Fruit fly (Drosophila melanogaster) S2 (cell line): Measurements from ENCODE around the gene IM33.

ENCODE experiments used
- CG8478 ChIP-seq: fragments of >200 bp; optimal IDR thresholded peaks from 2 replicates; lab custom pipeline; 2018
- CTCF ChIP-seq, 2 experiments: fragments of >200 bp; optimal IDR thresholded peaks; 2 replicates each; lab custom pipeline; 2018

IM33 gene

dm6 chr2L:3675770-3676169 is 20.7 kb downstream of the IM33 start:
- TF ChIP-seq CG8478 (lab: Kevin White, UChicago) (no peak), CTCF (optimal IDR thresholded peaks at IDR 0.05; lab: Kevin White, UChicago) (no peak)

DNA sequence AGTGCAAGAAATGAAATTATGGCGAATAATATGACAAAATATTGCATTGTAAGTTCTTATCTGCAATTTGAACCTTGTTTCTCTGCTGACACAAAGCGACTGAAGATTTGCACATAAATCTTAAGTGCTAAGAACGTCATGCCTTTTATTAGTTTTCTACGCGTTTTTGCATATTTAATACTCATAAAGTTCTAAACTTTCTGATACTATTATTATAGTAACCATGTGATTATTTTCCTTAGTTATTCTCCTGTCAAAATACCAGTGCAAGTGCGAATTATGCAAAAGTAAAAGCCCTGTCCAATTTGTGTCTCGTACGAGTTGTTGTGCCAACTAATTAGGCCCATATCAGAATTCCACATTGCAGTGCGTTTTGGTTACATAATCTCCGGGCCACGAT is 26.0 kb downstream of the IM33 start, which contains the start of gene Sfp24Bc:
TSS of gene Sfp24Bc (minus strand) at position 101 of the 400 bp plus-strand sequence.
- no peak for TF ChIP-seq CTCF (optimal IDR thresholded peaks at IDR 0.05; lab: Kevin White, UChicago)
- no peak for TF ChIP-seq CG8478 (lab: Kevin White, UChicago)

dm6 chr2L:3669675-3670074 is 26.8 kb downstream of the IM33 start, which contains the start of gene Sfp24Bb:
TSS of gene Sfp24Bb (minus strand) at chr2L:3669775.
- TF ChIP-seq CG8478 (lab: Kevin White, UChicago) (no peak), CTCF (optimal IDR thresholded peaks at IDR 0.05; lab: Kevin White, UChicago) (no peak)

DNA sequence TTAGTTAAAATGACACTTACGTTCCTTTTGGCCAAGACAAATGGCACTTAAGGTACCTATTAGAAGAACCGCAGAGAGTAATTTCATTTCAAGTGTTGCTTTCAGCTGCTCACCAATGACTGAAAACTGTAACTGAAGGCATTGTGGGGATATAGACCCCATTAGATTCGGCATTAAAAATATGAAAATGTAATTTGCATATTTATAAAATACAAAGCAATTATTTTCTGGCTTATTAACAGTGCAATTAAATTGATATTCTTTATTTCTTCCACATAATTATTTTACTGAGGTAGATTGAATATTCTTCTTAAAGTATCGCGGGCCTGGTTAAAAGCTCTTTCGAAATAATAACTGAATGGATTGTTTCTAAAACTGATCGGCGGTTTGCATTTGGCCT is 27.4 kb downstream of the IM33 start, which contains the start of gene Sfp24Bd:
TSS of gene Sfp24Bd (minus strand) at position 101 of the 400 bp plus-strand sequence.
- no peak for TF ChIP-seq CG8478 (lab: Kevin White, UChicago)
- no peak for TF ChIP-seq CTCF (optimal IDR thresholded peaks at IDR 0.05; lab: Kevin White, UChicago)

DNA sequence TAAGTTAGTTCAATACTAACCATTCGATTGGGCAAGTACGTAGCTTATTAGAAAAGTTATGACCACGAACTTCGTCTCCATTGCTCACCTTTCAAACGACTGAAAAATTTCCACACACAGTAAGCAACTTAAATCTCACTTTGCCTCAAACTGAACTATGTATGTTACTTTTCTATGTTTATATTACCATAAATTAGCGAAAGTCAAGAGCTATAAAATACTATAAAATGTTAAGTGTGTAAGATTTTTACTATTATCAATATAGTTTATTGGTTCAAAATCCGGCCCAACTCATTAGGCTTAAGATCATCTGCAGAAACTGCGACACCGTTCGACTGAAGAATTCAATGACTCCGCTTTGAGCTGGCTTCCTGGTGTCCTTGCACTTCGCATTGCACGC is 28.0 kb downstream of the IM33 start, which contains the start of gene Sfp24Ba:
TSS of gene Sfp24Ba (minus strand) at position 101 of the 400 bp plus-strand sequence.
- TF ChIP-seq CG8478 (lab: Kevin White, UChicago) (no peak), CTCF (optimal IDR thresholded peaks at IDR 0.05; lab: Kevin White, UChicago) (no peak)

DNA sequence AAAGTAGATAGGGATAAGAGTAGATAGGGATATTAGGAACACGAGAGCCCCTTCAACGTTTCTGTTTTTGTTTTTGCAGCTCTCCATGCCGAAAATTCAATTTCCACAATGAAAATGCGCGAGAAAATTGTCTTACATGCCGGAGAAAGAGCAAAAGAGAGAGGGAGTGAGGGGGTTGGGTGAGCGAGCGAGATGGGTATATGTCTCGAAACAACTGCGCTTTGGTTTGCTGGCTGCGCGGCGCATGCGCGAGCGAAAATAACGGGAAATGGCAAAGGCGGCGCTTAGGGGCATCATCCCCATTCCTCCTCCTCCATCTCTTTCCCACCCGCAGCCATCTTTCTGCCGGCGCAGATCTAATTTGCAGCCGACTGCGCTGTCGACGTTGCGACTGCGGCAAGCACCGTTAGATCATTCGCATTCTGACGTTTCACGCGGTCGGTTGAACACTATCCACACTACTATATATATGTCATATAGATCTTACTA is 34.1 kb downstream of the IM33 start, which contains the start of gene Drgx:
TSS of gene Drgx (plus strand) at position 439 of the 489 bp plus-strand sequence.
- TF ChIP-seq CTCF (optimal IDR thresholded peaks at IDR 0.05; lab: Kevin White, UChicago) (peak in 1 of 2 experiments; percentile 18), CG8478 (lab: Kevin White, UChicago) (no peak)

DNA sequence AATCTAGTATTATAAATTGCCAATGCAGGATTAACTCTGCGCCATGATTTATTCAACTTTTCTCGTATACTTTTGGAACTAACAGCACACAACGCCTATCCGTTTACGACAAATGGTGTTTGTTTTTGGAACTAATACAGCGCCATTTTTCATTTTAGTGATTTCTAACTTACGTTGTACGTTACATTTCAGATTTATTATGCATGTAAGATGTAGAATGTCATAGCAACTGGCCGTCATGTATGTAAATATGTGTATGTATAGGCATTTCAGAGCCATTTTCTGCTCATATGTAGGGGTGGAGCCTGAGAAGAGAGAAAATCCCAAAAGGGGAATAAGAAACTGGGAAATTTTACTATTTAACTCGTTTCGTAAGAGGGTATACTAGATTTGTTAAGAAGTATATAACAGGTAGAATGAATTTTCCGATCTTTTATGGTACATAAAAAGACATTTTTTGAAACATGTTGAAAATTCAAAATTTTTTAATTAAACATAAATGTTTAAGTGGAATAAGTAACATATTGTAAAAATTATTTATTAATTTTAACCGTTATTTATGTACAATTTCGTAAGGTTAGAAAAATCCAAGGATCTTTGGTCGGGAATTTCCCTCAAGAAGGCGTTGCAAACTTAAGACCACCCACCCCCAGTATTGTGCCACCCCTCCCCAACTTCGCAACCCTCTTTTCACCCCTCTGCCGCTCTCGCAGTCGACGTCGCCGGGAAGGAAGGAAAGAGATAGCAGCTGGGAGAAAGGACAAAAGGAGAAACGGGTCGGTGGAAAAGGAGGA is 38.9 kb downstream of the IM33 start:
- TF ChIP-seq CTCF (optimal IDR thresholded peaks at IDR 0.05; lab: Kevin White, UChicago) = peak; percentile 98 to 99
- TF ChIP-seq CG8478 (lab: Kevin White, UChicago) = no peak

dm6 chr2L:3656667-3657066 is 39.8 kb downstream of the IM33 start, which contains the start of gene for:
TSS of gene for (minus strand) at chr2L:3656953.
- TF ChIP-seq CG8478 (lab: Kevin White, UChicago) = no peak
- TF ChIP-seq CTCF (optimal IDR thresholded peaks at IDR 0.05; lab: Kevin White, UChicago) = no peak

- no peak for TF ChIP-seq CTCF (optimal IDR thresholded peaks at IDR 0.05; lab: Kevin White, UChicago)
- TF ChIP-seq CG8478 (lab: Kevin White, UChicago) = no peak
Measured at dm6 chr2L:3655698-3656105, 40.8 kb downstream of the IM33 start.

DNA sequence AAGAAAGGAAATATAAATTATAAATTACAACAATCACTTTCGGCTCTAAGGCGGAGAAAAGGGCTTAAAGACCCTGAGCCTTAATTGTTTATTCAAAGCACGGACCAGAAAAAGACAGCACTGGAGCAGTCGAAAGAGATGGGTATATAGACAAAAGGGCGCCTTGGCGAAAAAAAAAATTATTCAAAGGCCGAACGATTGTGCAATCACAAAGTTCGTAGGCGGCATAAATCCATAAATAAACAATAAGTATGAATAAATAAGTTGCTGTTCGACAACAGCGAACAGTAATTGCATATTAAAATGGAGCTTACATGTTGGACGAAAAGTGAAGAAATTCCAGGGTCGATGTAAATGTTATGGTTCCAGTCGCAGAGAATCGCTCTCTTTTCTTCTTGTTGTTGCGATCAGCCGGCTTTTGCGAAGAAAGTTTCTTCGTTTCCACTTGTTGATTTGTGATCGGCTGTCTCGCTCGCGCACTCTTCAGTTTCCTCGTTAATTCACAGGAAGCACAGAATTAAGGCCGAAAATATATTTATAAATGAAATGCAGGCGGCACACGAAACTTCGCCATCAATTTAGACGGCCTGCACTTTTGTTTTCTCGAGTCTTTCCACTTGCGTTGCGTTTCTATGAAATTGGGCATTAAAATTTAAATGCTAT is 41.4 kb downstream of the IM33 start:
- TF ChIP-seq CTCF (optimal IDR thresholded peaks at IDR 0.05; lab: Kevin White, UChicago) (no peak), CG8478 (lab: Kevin White, UChicago) (no peak)

- TF ChIP-seq CTCF (optimal IDR thresholded peaks at IDR 0.05; lab: Kevin White, UChicago) = no peak
- TF ChIP-seq CG8478 (lab: Kevin White, UChicago) = no peak
Measured at dm6 chr2L:3648173-3648972, 48.1 kb downstream of the IM33 start.

- TF ChIP-seq CTCF (optimal IDR thresholded peaks at IDR 0.05; lab: Kevin White, UChicago) = no peak
- no peak for TF ChIP-seq CG8478 (lab: Kevin White, UChicago)
Measured at dm6 chr2L:3647521-3648172, 48.8 kb downstream of the IM33 start.
